Worm (Caenorhabditis elegans) whole organism, L3 larva: ENCODE measurements around the gene spl-3.
A peak's percentile ranks its signal among the peaks of the same experiment; 100 is the strongest.

Experiments
- R02D3.7 ChIP-seq: fragments of 150-350 bp; optimal IDR thresholded peaks from 2 replicates; lab custom pipeline; 2014; ENCODE audit warnings: missing biosample characterization, missing genetic modification characterization
- ZK546.5 ChIP-seq: sonication (generic microtip); optimal IDR thresholded peaks from 2 replicates; lab custom pipeline; 2017; ENCODE audit warnings: missing biosample characterization, missing genetic modification characterization
- aly-2 ChIP-seq: fragments of 150-350 bp; optimal IDR thresholded peaks from 2 replicates; lab custom pipeline; 2014; ENCODE audit warnings: missing biosample characterization, missing genetic modification characterization
- ceh-28 ChIP-seq: fragments of 150-350 bp; optimal IDR thresholded peaks from 2 replicates; lab custom pipeline; 2014; ENCODE audit warnings: missing biosample characterization, missing genetic modification reagents, missing genetic modification characterization
- daf-12 ChIP-seq: fragments of 150-350 bp; optimal IDR thresholded peaks from 2 replicates; lab custom pipeline; 2014; ENCODE audit warnings: missing biosample characterization, missing genetic modification reagents, missing genetic modification characterization
- egl-27 ChIP-seq: sonication (generic microtip); optimal IDR thresholded peaks from 4 replicates; lab custom pipeline; 2017; ENCODE audit warnings: missing biosample characterization, missing genetic modification reagents, missing genetic modification characterization
- elt-1 ChIP-seq: fragments of 150-350 bp; optimal IDR thresholded peaks from 2 replicates; lab custom pipeline; 2014; ENCODE audit warnings: missing biosample characterization, missing genetic modification characterization
- elt-2 ChIP-seq: sonication (generic microtip); optimal IDR thresholded peaks from 2 replicates; lab custom pipeline; 2016; ENCODE audit warnings: missing genetic modification reagents, mild to moderate bottlenecking, missing genetic modification characterization, missing compliant biosample characterization
- elt-3 ChIP-seq, 3 experiments: fragments of 150-350 bp in 1 of 3; sonication (generic microtip) in 2 of 3; optimal IDR thresholded peaks; 2 replicates in 2 of 3; 4 replicates in 1 of 3; lab custom pipeline; 2014 to 2017; ENCODE audit warnings: missing biosample characterization in 3 of 3, missing genetic modification characterization in 3 of 3
- fkh-2 ChIP-seq: fragments of 150-350 bp; optimal IDR thresholded peaks from 2 replicates; lab custom pipeline; 2014; ENCODE audit warnings: missing biosample characterization, missing genetic modification reagents, missing genetic modification characterization
- fos-1 ChIP-seq: fragments of 150-350 bp; optimal IDR thresholded peaks from 2 replicates; lab custom pipeline; 2014; ENCODE audit warnings: missing biosample characterization, missing genetic modification characterization
- hmg-11 ChIP-seq: sonication (generic microtip); optimal IDR thresholded peaks from 2 replicates; lab custom pipeline; 2016; ENCODE audit warnings: missing genetic modification characterization, missing compliant biosample characterization
- jun-1 ChIP-seq: fragments of 150-350 bp; optimal IDR thresholded peaks from 2 replicates; lab custom pipeline; 2014; ENCODE audit warnings: missing biosample characterization, missing genetic modification reagents, missing genetic modification characterization
- lin-39 ChIP-seq: fragments of 150-350 bp; optimal IDR thresholded peaks from 2 replicates; lab custom pipeline; 2018; ENCODE audit warnings: missing biosample characterization, missing genetic modification reagents, missing genetic modification characterization
- lsy-12 ChIP-seq: sonication (generic microtip); optimal IDR thresholded peaks from 2 replicates; lab custom pipeline; 2016; ENCODE audit warnings: mild to moderate bottlenecking, missing genetic modification characterization, missing compliant biosample characterization
- mdl-1 ChIP-seq: fragments of 150-350 bp; optimal IDR thresholded peaks from 2 replicates; lab custom pipeline; 2014; ENCODE audit warnings: missing biosample characterization, missing genetic modification characterization
- mml-1 ChIP-seq: fragments of 150-350 bp; sonication (generic microtip); optimal IDR thresholded peaks from 3 replicates; lab custom pipeline; 2014; ENCODE audit warnings: missing biosample characterization, missing genetic modification characterization
- nhr-11 ChIP-seq: fragments of 150-350 bp; optimal IDR thresholded peaks from 2 replicates; lab custom pipeline; 2014; ENCODE audit warnings: missing biosample characterization, missing genetic modification characterization
- nhr-23 ChIP-seq: fragments of 150-350 bp; optimal IDR thresholded peaks from 2 replicates; lab custom pipeline; 2014; ENCODE audit warnings: missing biosample characterization, missing genetic modification reagents, missing genetic modification characterization
- nhr-28 ChIP-seq: fragments of 150-350 bp; optimal IDR thresholded peaks from 2 replicates; lab custom pipeline; 2014; ENCODE audit warnings: missing biosample characterization, missing genetic modification characterization
- nhr-43 ChIP-seq: sonication (generic microtip); optimal IDR thresholded peaks from 2 replicates; lab custom pipeline; 2016; ENCODE audit warnings: mild to moderate bottlenecking, missing genetic modification characterization, missing compliant biosample characterization; ENCODE audit not compliant: poor library complexity, severe bottlenecking
- nhr-76 ChIP-seq: fragments of 150-350 bp; sonication (generic microtip); optimal IDR thresholded peaks from 5 replicates; lab custom pipeline; 2014; ENCODE audit warnings: missing biosample characterization, missing genetic modification characterization
- nhr-77 ChIP-seq: fragments of 150-350 bp; optimal IDR thresholded peaks from 2 replicates; lab custom pipeline; 2014; ENCODE audit warnings: missing biosample characterization, missing genetic modification characterization
- pha-4 ChIP-seq: fragments of 150-350 bp; optimal IDR thresholded peaks from 2 replicates; lab custom pipeline; 2014; ENCODE audit warnings: missing biosample characterization, missing genetic modification reagents, missing genetic modification characterization
- pqm-1 ChIP-seq: fragments of 150-350 bp; optimal IDR thresholded peaks from 2 replicates; lab custom pipeline; 2017; ENCODE audit warnings: missing biosample characterization, missing genetic modification characterization, inconsistent platforms
- skn-1 ChIP-seq: fragments of 150-350 bp; optimal IDR thresholded peaks from 2 replicates; lab custom pipeline; 2014; ENCODE audit warnings: missing biosample characterization, missing genetic modification characterization
- snpc-4 ChIP-seq: fragments of 150-350 bp; optimal IDR thresholded peaks from 2 replicates; lab custom pipeline; 2014; ENCODE audit warnings: missing biosample characterization, missing genetic modification characterization
- unc-62 ChIP-seq: fragments of 150-350 bp; sonication (generic microtip); optimal IDR thresholded peaks from 4 replicates; lab custom pipeline; 2014; ENCODE audit warnings: missing biosample characterization, missing genetic modification reagents, missing genetic modification characterization
- zag-1 ChIP-seq: fragments of 150-350 bp; optimal IDR thresholded peaks from 2 replicates; lab custom pipeline; 2014; ENCODE audit warnings: missing biosample characterization, missing genetic modification characterization
- ztf-11 ChIP-seq: fragments of 150-350 bp; optimal IDR thresholded peaks from 2 replicates; lab custom pipeline; 2014; ENCODE audit warnings: missing biosample characterization, missing genetic modification characterization
- ztf-4 ChIP-seq: fragments of 150-350 bp; optimal IDR thresholded peaks from 2 replicates; lab custom pipeline; 2014; ENCODE audit warnings: missing biosample characterization, missing genetic modification characterization

Gene spl-3

DNA sequence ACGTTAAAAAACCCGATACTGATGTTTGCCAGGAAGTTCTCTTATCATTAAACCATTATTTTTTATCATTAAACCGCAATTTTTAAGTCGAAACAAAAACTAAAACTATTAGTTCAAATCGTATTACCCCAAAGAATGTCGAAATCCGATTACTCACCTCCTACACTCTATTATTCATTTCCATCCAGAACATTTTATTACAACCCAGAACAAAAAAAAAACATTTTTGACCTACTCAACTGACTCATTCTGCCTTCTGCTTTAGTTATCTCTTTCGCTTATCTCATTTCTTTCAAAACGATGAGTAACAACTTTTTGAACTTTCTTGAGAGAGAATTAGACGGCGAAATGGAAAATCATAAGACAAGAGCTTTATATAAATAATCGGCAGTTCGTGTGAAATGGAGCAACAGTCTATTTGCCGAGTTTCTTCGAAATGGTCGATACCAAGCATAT is 35.8 kb downstream of the spl-3 start, which contains the start of gene W09G12.7:
W09G12.7 (plus strand) TSS at position 406 of the 456 bp plus-strand sequence.
- TF ChIP-seq pha-4 (tag; lab: Kevin White, UChicago) (peak; percentile 18), pqm-1 (tag; lab: Kevin White, UChicago) (peak; percentile 54), jun-1 (tag; lab: Kevin White, UChicago) (peak; percentile 27), nhr-76 (tag; lab: Kevin White, UChicago) (no peak), elt-3 (tag; optimal IDR thresholded peaks at IDR 0.05; lab: Kevin White, UChicago) (no peak), elt-2 (tag; lab: Kevin White, UChicago) (peak; percentile 91), fkh-2 (no peak), unc-62 (GFP tag; lab: Kevin White, UChicago) (no peak), snpc-4 (tag; lab: Kevin White, UChicago) (no peak)
- TF ChIP-seq, all 47 proteins: peak for 4

DNA sequence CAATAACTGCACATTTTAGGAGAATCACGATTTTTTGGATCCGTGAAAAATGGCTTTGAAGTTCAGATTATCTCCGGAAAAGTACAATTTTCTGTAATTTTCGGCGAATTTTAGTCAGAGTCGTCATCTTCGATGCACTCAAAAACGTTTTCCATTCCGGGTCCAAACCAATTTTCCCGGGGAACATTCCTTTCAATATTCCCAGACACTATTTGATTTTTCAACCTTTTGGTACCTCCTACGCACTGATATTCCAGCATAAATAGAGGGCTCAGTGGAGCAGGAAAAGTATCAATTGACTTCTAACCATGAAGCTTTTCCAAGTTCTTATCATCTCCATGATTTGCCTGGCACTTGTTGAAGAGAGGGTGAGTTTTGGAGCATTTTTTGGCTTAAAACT is 38.7 kb downstream of the spl-3 start, which contains the start of gene W09G12.6:
W09G12.6 (plus strand) TSS at position 301 of the 400 bp plus-strand sequence.
- TF ChIP-seq jun-1 (tag; lab: Kevin White, UChicago), result no peak
- no peak for TF ChIP-seq pqm-1 (tag; lab: Kevin White, UChicago)
- no peak for TF ChIP-seq R02D3.7 (tag; lab: Kevin White, UChicago)
- TF ChIP-seq hmg-11 (tag; lab: Kevin White, UChicago), result no peak
- no peak for TF ChIP-seq skn-1
- no peak for TF ChIP-seq nhr-77 (tag; lab: Kevin White, UChicago)
- TF ChIP-seq aly-2, result no peak
- no peak for TF ChIP-seq snpc-4 (tag; lab: Kevin White, UChicago)
- no peak for TF ChIP-seq nhr-23 (tag; lab: Kevin White, UChicago)
- no peak for TF ChIP-seq egl-27 (tag; lab: Kevin White, UChicago)
- no peak for TF ChIP-seq fkh-2
- no peak for TF ChIP-seq zag-1 (tag; lab: Kevin White, UChicago)
- no peak for TF ChIP-seq nhr-11
- no peak for TF ChIP-seq lsy-12 (tag; lab: Kevin White, UChicago)
- no peak for TF ChIP-seq unc-62 (GFP tag; lab: Kevin White, UChicago)
- no peak for TF ChIP-seq elt-2 (tag; lab: Kevin White, UChicago)
- no peak for TF ChIP-seq mml-1
- TF ChIP-seq lin-39, result no peak
- no peak for TF ChIP-seq mdl-1

- TF ChIP-seq pha-4 (tag; lab: Kevin White, UChicago) (no peak), nhr-43 (tag; lab: Kevin White, UChicago) (no peak), ztf-11 (tag; lab: Kevin White, UChicago) (no peak), elt-2 (tag; lab: Kevin White, UChicago) (no peak), jun-1 (tag; lab: Kevin White, UChicago) (no peak), nhr-76 (tag; lab: Kevin White, UChicago) (no peak), lsy-12 (tag; lab: Kevin White, UChicago) (no peak), egl-27 (tag; lab: Kevin White, UChicago) (no peak), fkh-2 (no peak), mml-1 (no peak), skn-1 (no peak), elt-1 (tag; lab: Kevin White, UChicago) (no peak), hmg-11 (tag; lab: Kevin White, UChicago) (no peak), R02D3.7 (tag; lab: Kevin White, UChicago) (no peak), daf-12 (tag; lab: Kevin White, UChicago) (no peak), fos-1 (tag; lab: Kevin White, UChicago) (no peak)
Observed at ce11 chrIV:1232419-1233145, 39.7 kb downstream of the spl-3 start.

ce11 chrIV:1234780-1235179 is 41.9 kb downstream of the spl-3 start:
- TF ChIP-seq nhr-28 (no peak), ceh-28 (peak; percentile 70), ztf-4 (tag; lab: Kevin White, UChicago) (no peak), skn-1 (no peak), fos-1 (tag; lab: Kevin White, UChicago) (no peak), nhr-77 (tag; lab: Kevin White, UChicago) (no peak)

DNA sequence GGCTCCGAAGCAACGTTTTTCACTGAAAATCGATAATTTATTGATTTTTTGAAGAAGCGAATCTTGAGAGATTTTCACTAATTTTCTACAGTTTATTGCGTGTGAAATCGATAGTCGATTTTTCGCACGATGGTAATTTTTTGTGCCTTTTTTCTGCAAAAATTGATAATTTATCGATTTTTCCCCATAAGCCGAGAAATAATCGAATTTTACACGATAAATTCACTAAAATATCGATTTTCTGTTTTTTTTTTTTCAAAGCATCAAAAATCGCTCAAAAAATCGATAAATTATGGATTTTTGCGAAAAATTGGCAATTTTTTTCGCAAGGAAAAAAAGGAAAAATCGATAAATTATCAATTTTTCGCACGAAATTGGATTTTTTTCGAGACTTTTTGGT is 42.9 kb downstream of the spl-3 start:
- TF ChIP-seq ceh-28 (peak; percentile 81), ZK546.5 (no peak)
